Worm (Caenorhabditis elegans) whole organism, L3 larva: ENCODE measurements around the gene ZC250.4.
A peak's percentile ranks its signal among the peaks of the same experiment; 100 is the strongest.

ENCODE experiments used
- R02D3.7 ChIP-seq: fragments of 150-350 bp; optimal IDR thresholded peaks from 2 replicates; lab custom pipeline; 2014; ENCODE audit warnings: missing biosample characterization, missing genetic modification characterization
- ZK546.5 ChIP-seq: sonication (generic microtip); optimal IDR thresholded peaks from 2 replicates; lab custom pipeline; 2017; ENCODE audit warnings: missing biosample characterization, missing genetic modification characterization
- aly-2 ChIP-seq: fragments of 150-350 bp; optimal IDR thresholded peaks from 2 replicates; lab custom pipeline; 2014; ENCODE audit warnings: missing biosample characterization, missing genetic modification characterization
- ama-1 ChIP-seq: fragments of 150-350 bp; optimal IDR thresholded peaks from 2 replicates; lab custom pipeline; 2018
- ceh-16 ChIP-seq: sonication (generic microtip); optimal IDR thresholded peaks from 2 replicates; lab custom pipeline; 2017; ENCODE audit warnings: missing biosample characterization, missing genetic modification characterization
- ceh-28 ChIP-seq: fragments of 150-350 bp; optimal IDR thresholded peaks from 2 replicates; lab custom pipeline; 2014; ENCODE audit warnings: missing biosample characterization, missing genetic modification reagents, missing genetic modification characterization
- ceh-82 ChIP-seq: fragments of 150-350 bp; optimal IDR thresholded peaks from 2 replicates; lab custom pipeline; 2014; ENCODE audit warnings: missing biosample characterization, missing genetic modification characterization
- ceh-9 ChIP-seq: sonication (generic microtip); optimal IDR thresholded peaks from 2 replicates; lab custom pipeline; 2018; ENCODE audit warnings: missing biosample characterization, missing genetic modification characterization
- egl-27 ChIP-seq: sonication (generic microtip); optimal IDR thresholded peaks from 4 replicates; lab custom pipeline; 2017; ENCODE audit warnings: missing biosample characterization, missing genetic modification reagents, missing genetic modification characterization
- egl-5 ChIP-seq: fragments of 150-350 bp; optimal IDR thresholded peaks from 2 replicates; lab custom pipeline; 2017; ENCODE audit warnings: missing biosample characterization, missing genetic modification reagents, missing genetic modification characterization, inconsistent platforms
- elt-1 ChIP-seq: fragments of 150-350 bp; optimal IDR thresholded peaks from 2 replicates; lab custom pipeline; 2014; ENCODE audit warnings: missing biosample characterization, missing genetic modification characterization
- elt-2 ChIP-seq: sonication (generic microtip); optimal IDR thresholded peaks from 2 replicates; lab custom pipeline; 2016; ENCODE audit warnings: missing genetic modification reagents, mild to moderate bottlenecking, missing genetic modification characterization, missing compliant biosample characterization
- elt-3 ChIP-seq, 3 experiments: fragments of 150-350 bp in 1 of 3; sonication (generic microtip) in 2 of 3; optimal IDR thresholded peaks; 2 replicates in 2 of 3; 4 replicates in 1 of 3; lab custom pipeline; 2014 to 2017; ENCODE audit warnings: missing biosample characterization in 3 of 3, missing genetic modification characterization in 3 of 3
- eor-1 ChIP-seq, 2 experiments: fragments of 150-350 bp; optimal IDR thresholded peaks; 2 replicates each; lab custom pipeline; 2014 to 2018; ENCODE audit warnings: missing biosample characterization in 2 of 2, missing genetic modification characterization in 2 of 2
- fkh-10 ChIP-seq: sonication (generic microtip); optimal IDR thresholded peaks from 2 replicates; lab custom pipeline; 2017; ENCODE audit warnings: missing biosample characterization, missing genetic modification reagents, missing genetic modification characterization
- fkh-2 ChIP-seq: fragments of 150-350 bp; optimal IDR thresholded peaks from 2 replicates; lab custom pipeline; 2014; ENCODE audit warnings: missing biosample characterization, missing genetic modification reagents, missing genetic modification characterization
- fos-1 ChIP-seq: fragments of 150-350 bp; optimal IDR thresholded peaks from 2 replicates; lab custom pipeline; 2014; ENCODE audit warnings: missing biosample characterization, missing genetic modification characterization
- hmg-11 ChIP-seq: sonication (generic microtip); optimal IDR thresholded peaks from 2 replicates; lab custom pipeline; 2016; ENCODE audit warnings: missing genetic modification characterization, missing compliant biosample characterization
- jun-1 ChIP-seq: fragments of 150-350 bp; optimal IDR thresholded peaks from 2 replicates; lab custom pipeline; 2014; ENCODE audit warnings: missing biosample characterization, missing genetic modification reagents, missing genetic modification characterization
- lin-15B ChIP-seq: fragments of 150-350 bp; optimal IDR thresholded peaks from 2 replicates; lab custom pipeline; 2014; ENCODE audit warnings: missing biosample characterization, missing genetic modification characterization
- lin-39 ChIP-seq: fragments of 150-350 bp; optimal IDR thresholded peaks from 2 replicates; lab custom pipeline; 2018; ENCODE audit warnings: missing biosample characterization, missing genetic modification reagents, missing genetic modification characterization
- lsy-12 ChIP-seq: sonication (generic microtip); optimal IDR thresholded peaks from 2 replicates; lab custom pipeline; 2016; ENCODE audit warnings: mild to moderate bottlenecking, missing genetic modification characterization, missing compliant biosample characterization
- mdl-1 ChIP-seq: fragments of 150-350 bp; optimal IDR thresholded peaks from 2 replicates; lab custom pipeline; 2014; ENCODE audit warnings: missing biosample characterization, missing genetic modification characterization
- mml-1 ChIP-seq: fragments of 150-350 bp; sonication (generic microtip); optimal IDR thresholded peaks from 3 replicates; lab custom pipeline; 2014; ENCODE audit warnings: missing biosample characterization, missing genetic modification characterization
- nfya-1 ChIP-seq: sonication (generic microtip); optimal IDR thresholded peaks from 2 replicates; lab custom pipeline; 2017; ENCODE audit warnings: missing genetic modification characterization, mild to moderate bottlenecking, missing compliant biosample characterization, antibody characterized with exemption, moderate library complexity; ENCODE audit not compliant: insufficient read depth
- nhr-11 ChIP-seq: fragments of 150-350 bp; optimal IDR thresholded peaks from 2 replicates; lab custom pipeline; 2014; ENCODE audit warnings: missing biosample characterization, missing genetic modification characterization
- nhr-12 ChIP-seq: fragments of 150-350 bp; optimal IDR thresholded peaks from 2 replicates; lab custom pipeline; 2014; ENCODE audit warnings: missing biosample characterization, missing genetic modification characterization
- nhr-23 ChIP-seq: fragments of 150-350 bp; optimal IDR thresholded peaks from 2 replicates; lab custom pipeline; 2014; ENCODE audit warnings: missing biosample characterization, missing genetic modification reagents, missing genetic modification characterization
- nhr-237 ChIP-seq: fragments of 150-350 bp; optimal IDR thresholded peaks from 2 replicates; lab custom pipeline; 2014; ENCODE audit warnings: missing biosample characterization, missing genetic modification characterization
- nhr-25 ChIP-seq: sonication (generic microtip); optimal IDR thresholded peaks from 2 replicates; lab custom pipeline; 2017; ENCODE audit warnings: missing biosample characterization, missing genetic modification characterization
- nhr-28 ChIP-seq: fragments of 150-350 bp; optimal IDR thresholded peaks from 2 replicates; lab custom pipeline; 2014; ENCODE audit warnings: missing biosample characterization, missing genetic modification characterization
- nhr-43 ChIP-seq: sonication (generic microtip); optimal IDR thresholded peaks from 2 replicates; lab custom pipeline; 2016; ENCODE audit warnings: mild to moderate bottlenecking, missing genetic modification characterization, missing compliant biosample characterization; ENCODE audit not compliant: poor library complexity, severe bottlenecking
- nhr-67 ChIP-seq: fragments of 150-350 bp; optimal IDR thresholded peaks from 2 replicates; lab custom pipeline; 2014; ENCODE audit warnings: missing biosample characterization, missing genetic modification characterization
- nhr-76 ChIP-seq: fragments of 150-350 bp; sonication (generic microtip); optimal IDR thresholded peaks from 5 replicates; lab custom pipeline; 2014; ENCODE audit warnings: missing biosample characterization, missing genetic modification characterization
- nhr-77 ChIP-seq: fragments of 150-350 bp; optimal IDR thresholded peaks from 2 replicates; lab custom pipeline; 2014; ENCODE audit warnings: missing biosample characterization, missing genetic modification characterization
- pha-4 ChIP-seq: fragments of 150-350 bp; optimal IDR thresholded peaks from 2 replicates; lab custom pipeline; 2014; ENCODE audit warnings: missing biosample characterization, missing genetic modification reagents, missing genetic modification characterization
- pqm-1 ChIP-seq: fragments of 150-350 bp; optimal IDR thresholded peaks from 2 replicates; lab custom pipeline; 2017; ENCODE audit warnings: missing biosample characterization, missing genetic modification characterization, inconsistent platforms
- sea-2 ChIP-seq: fragments of 150-350 bp; sonication (generic microtip); optimal IDR thresholded peaks from 4 replicates; lab custom pipeline; 2014; ENCODE audit warnings: missing biosample characterization, missing genetic modification reagents, missing genetic modification characterization
- skn-1 ChIP-seq: fragments of 150-350 bp; optimal IDR thresholded peaks from 2 replicates; lab custom pipeline; 2014; ENCODE audit warnings: missing biosample characterization, missing genetic modification characterization
- snpc-4 ChIP-seq: fragments of 150-350 bp; optimal IDR thresholded peaks from 2 replicates; lab custom pipeline; 2014; ENCODE audit warnings: missing biosample characterization, missing genetic modification characterization
- tbx-2 ChIP-seq: sonication (generic microtip); optimal IDR thresholded peaks from 2 replicates; lab custom pipeline; 2016; ENCODE audit warnings: mild to moderate bottlenecking, missing genetic modification characterization, missing compliant biosample characterization
- unc-39 ChIP-seq: sonication (generic microtip); optimal IDR thresholded peaks from 4 replicates; lab custom pipeline; 2017; ENCODE audit warnings: missing biosample characterization, missing genetic modification characterization
- unc-62 ChIP-seq: fragments of 150-350 bp; sonication (generic microtip); optimal IDR thresholded peaks from 4 replicates; lab custom pipeline; 2014; ENCODE audit warnings: missing biosample characterization, missing genetic modification reagents, missing genetic modification characterization
- zag-1 ChIP-seq: fragments of 150-350 bp; optimal IDR thresholded peaks from 2 replicates; lab custom pipeline; 2014; ENCODE audit warnings: missing biosample characterization, missing genetic modification characterization
- ztf-11 ChIP-seq: fragments of 150-350 bp; optimal IDR thresholded peaks from 2 replicates; lab custom pipeline; 2014; ENCODE audit warnings: missing biosample characterization, missing genetic modification characterization
- ztf-4 ChIP-seq: fragments of 150-350 bp; optimal IDR thresholded peaks from 2 replicates; lab custom pipeline; 2014; ENCODE audit warnings: missing biosample characterization, missing genetic modification characterization

ZC250.4 gene

ce11 chrV:5798132-5798531 is 14.8 kb downstream of the ZC250.4 start, which contains the start of gene nstp-3:
Gene nstp-3 (minus strand): TSS chrV:5798232.
- TF ChIP-seq nhr-77 (no peak), aly-2 (tag; lab: Kevin White, UChicago) (no peak), ceh-82 (no peak), pha-4 (tag; lab: Kevin White, UChicago) (no peak), egl-27 (no peak), elt-3 (tag; optimal IDR thresholded peaks at IDR 0.05; lab: Kevin White, UChicago) (no peak), jun-1 (tag; lab: Kevin White, UChicago) (no peak), unc-62 (GFP tag; lab: Kevin White, UChicago) (no peak), elt-1 (tag; lab: Kevin White, UChicago) (no peak), lsy-12 (no peak), pqm-1 (no peak), nhr-11 (no peak), nhr-237 (tag; lab: Kevin White, UChicago) (no peak)

ce11 chrV:5792031-5792430 is 20.9 kb downstream of the ZC250.4 start, which contains the start of gene ZC250.2:
Gene ZC250.2 (plus strand): TSS chrV:5792331.
- TF ChIP-seq hmg-11: no peak
- no peak for TF ChIP-seq snpc-4 (tag; lab: Kevin White, UChicago)
- no peak for TF ChIP-seq ceh-16
- TF ChIP-seq nhr-11: no peak
- TF ChIP-seq elt-3 (tag; optimal IDR thresholded peaks at IDR 0.05; lab: Kevin White, UChicago): no peak
- TF ChIP-seq ztf-4 (tag; lab: Kevin White, UChicago): no peak
- no peak for TF ChIP-seq ceh-28 (tag; lab: Kevin White, UChicago)
- TF ChIP-seq egl-5 (tag; lab: Kevin White, UChicago): no peak
- TF ChIP-seq ZK546.5 (tag; lab: Kevin White, UChicago): no peak
- TF ChIP-seq nhr-25: no peak

- TF ChIP-seq ceh-28 (tag; lab: Kevin White, UChicago): peak; percentile 10
- no peak for TF ChIP-seq nhr-67
- peak; percentile 78 for TF ChIP-seq nhr-43 (tag; lab: Kevin White, UChicago)
- TF ChIP-seq lin-39 (tag; lab: Kevin White, UChicago): peak; percentile 52
- TF ChIP-seq egl-5 (tag; lab: Kevin White, UChicago): peak; percentile 43
- TF ChIP-seq jun-1 (tag; lab: Kevin White, UChicago): peak; percentile 35
- TF ChIP-seq lsy-12: peak; percentile 81
- peak; percentile 25 for TF ChIP-seq egl-27
- no peak for TF ChIP-seq ZK546.5 (tag; lab: Kevin White, UChicago)
- peak; percentile 59 for TF ChIP-seq ceh-82
- peak; percentile 71 for TF ChIP-seq hmg-11
- no peak for TF ChIP-seq ztf-4 (tag; lab: Kevin White, UChicago)
- TF ChIP-seq eor-1 (tag; optimal IDR thresholded peaks at IDR 0.05; lab: Kevin White, UChicago): no peak
- TF ChIP-seq fkh-2 (tag; lab: Kevin White, UChicago): no peak
- no peak for TF ChIP-seq unc-62 (GFP tag; lab: Kevin White, UChicago)
- no peak for TF ChIP-seq elt-3 (tag; optimal IDR thresholded peaks at IDR 0.05; lab: Kevin White, UChicago)
- peak; percentile 24 for TF ChIP-seq nhr-76 (tag; lab: Kevin White, UChicago)
- TF ChIP-seq unc-39: no peak
- TF ChIP-seq tbx-2 (tag; lab: Kevin White, UChicago): peak; percentile 71
- no peak for TF ChIP-seq fos-1 (tag; lab: Kevin White, UChicago)
- peak; percentile 63 for TF ChIP-seq nhr-25
- peak; percentile 62 for TF ChIP-seq pqm-1
- no peak for TF ChIP-seq ceh-9 (tag; lab: Kevin White, UChicago)
- peak; percentile 41 for TF ChIP-seq nhr-77
- no peak for TF ChIP-seq nhr-12 (tag; lab: Kevin White, UChicago)
- TF ChIP-seq nhr-28 (tag; lab: Kevin White, UChicago): no peak
- TF ChIP-seq pha-4 (tag; lab: Kevin White, UChicago): peak; percentile 83
- TF ChIP-seq skn-1 (tag; lab: Kevin White, UChicago): peak; percentile 45
- no peak for TF ChIP-seq zag-1 (tag; lab: Kevin White, UChicago)
- TF ChIP-seq elt-2 (tag; lab: Kevin White, UChicago): peak; percentile 72
- TF ChIP-seq R02D3.7: peak; percentile 70
- TF ChIP-seq nhr-23 (tag; lab: Kevin White, UChicago): peak; percentile 81
- TF ChIP-seq ama-1 (lab: Kevin White, UChicago): no peak
- TF ChIP-seq nhr-237 (tag; lab: Kevin White, UChicago): no peak
- TF ChIP-seq aly-2 (tag; lab: Kevin White, UChicago): no peak
- no peak for TF ChIP-seq mml-1 (tag; lab: Kevin White, UChicago)
- TF ChIP-seq ztf-11 (tag; lab: Kevin White, UChicago): no peak
- TF ChIP-seq lin-15B: peak; percentile 91
- peak; percentile 72 for TF ChIP-seq snpc-4 (tag; lab: Kevin White, UChicago)
- TF ChIP-seq nhr-11: peak; percentile 60
- peak; percentile 72 for TF ChIP-seq nfya-1 (tag; lab: Kevin White, UChicago)
- TF ChIP-seq sea-2: no peak
- peak; percentile 6 for TF ChIP-seq fkh-10 (GFP tag; lab: Kevin White, UChicago)
- no peak for TF ChIP-seq ceh-16
- TF ChIP-seq mdl-1: no peak
Observed at ce11 chrV:5790497-5791280, 22.2 kb downstream of the ZC250.4 start, which contains the start of the genes nhr-142 and F44E7.9. Gene nhr-142 (minus strand): TSS chrV:5790553. Gene F44E7.9 (plus strand): TSS chrV:5791230.
